Fruit fly (Drosophila melanogaster) whole organism, wandering third instar larva: ENCODE results near the gene CG1394.
A peak's percentile ranks its signal among the peaks of the same experiment; 100 is the strongest.

ENCODE experiments used
- Abd-B ChIP-seq: fragments of >200 bp; optimal IDR thresholded peaks from 2 replicates; lab custom pipeline; 2017; ENCODE audit warnings: missing biosample characterization, missing genetic modification characterization
- CG32264 ChIP-seq: fragments of 200-800 bp; sonication (Bioruptor generic); optimal IDR thresholded peaks from 2 replicates; lab custom pipeline; 2016; ENCODE audit warnings: missing biosample characterization, missing genetic modification characterization
- CG9705 ChIP-seq: fragments of 200-800 bp; sonication (Bioruptor generic); optimal IDR thresholded peaks from 2 replicates; lab custom pipeline; 2018; ENCODE audit warnings: missing biosample characterization, mild to moderate bottlenecking, missing genetic modification characterization
- CrebA ChIP-seq: fragments of 200-800 bp; sonication (Bioruptor generic); optimal IDR thresholded peaks from 2 replicates; lab custom pipeline; 2016; ENCODE audit warnings: missing biosample characterization, mild to moderate bottlenecking, missing genetic modification characterization, borderline replicate concordance
- Dfd ChIP-seq: fragments of >200 bp; optimal IDR thresholded peaks from 2 replicates; lab custom pipeline; 2017; ENCODE audit warnings: missing biosample characterization, missing genetic modification characterization
- GATAd ChIP-seq: sonication (Bioruptor generic); optimal IDR thresholded peaks from 2 replicates; lab custom pipeline; 2016; ENCODE audit warnings: missing biosample characterization, missing genetic modification characterization
- HLH106 ChIP-seq: fragments of 200-800 bp; optimal IDR thresholded peaks from 3 replicates; lab custom pipeline; 2019; ENCODE audit warnings: missing biosample characterization, mild to moderate bottlenecking, missing genetic modification characterization, moderate library complexity
- Hnf4 ChIP-seq: fragments of 200-800 bp; sonication (Bioruptor generic); optimal IDR thresholded peaks from 2 replicates; lab custom pipeline; 2016; ENCODE audit warnings: missing biosample characterization, mild to moderate bottlenecking, missing genetic modification characterization
- Hr78 ChIP-seq: fragments of >200 bp; optimal IDR thresholded peaks from 2 replicates; lab custom pipeline; 2017; ENCODE audit warnings: missing biosample characterization, missing genetic modification characterization
- Hr83 ChIP-seq: fragments of 200-300 bp; sonication (Bioruptor generic); optimal IDR thresholded peaks from 2 replicates; lab custom pipeline; 2016; ENCODE audit warnings: missing biosample characterization, mild to moderate bottlenecking, missing genetic modification characterization, moderate library complexity; ENCODE audit not compliant: poor library complexity, severe bottlenecking
- Jra ChIP-seq: sonication (Bioruptor generic); optimal IDR thresholded peaks from 2 replicates; lab custom pipeline; 2016; ENCODE audit warnings: missing biosample characterization, missing genetic modification characterization
- Mio ChIP-seq: sonication (Bioruptor generic); optimal IDR thresholded peaks from 2 replicates; lab custom pipeline; 2016; ENCODE audit warnings: missing biosample characterization, missing genetic modification characterization
- Myc ChIP-seq: fragments of >200 bp; optimal IDR thresholded peaks from 2 replicates; lab custom pipeline; 2017
- N ChIP-seq: fragments of >200 bp; optimal IDR thresholded peaks from 2 replicates; lab custom pipeline; 2018; ENCODE audit warnings: missing biosample characterization, missing external identifiers, missing genetic modification characterization
- OdsH ChIP-seq: fragments of 200-800 bp; sonication (Bioruptor generic); optimal IDR thresholded peaks from 2 replicates; lab custom pipeline; 2016; ENCODE audit warnings: missing biosample characterization, mild to moderate bottlenecking, missing genetic modification characterization
- Rel ChIP-seq, 2 experiments: fragments of 200-800 bp; sonication (Bioruptor generic) in 1 of 2; optimal IDR thresholded peaks; 2 replicates in 1 of 2; 3 replicates in 1 of 2; lab custom pipeline; 2016 to 2019; ENCODE audit warnings: mild to moderate bottlenecking in 2 of 2, missing biosample characterization in 2 of 2, missing genetic modification characterization in 2 of 2, moderate library complexity in 1 of 2
- Sp1 ChIP-seq: fragments of 200-800 bp; sonication (Bioruptor generic); optimal IDR thresholded peaks from 3 replicates; lab custom pipeline; 2019; ENCODE audit warnings: missing biosample characterization, mild to moderate bottlenecking, missing genetic modification characterization, moderate library complexity
- Vsx2 ChIP-seq: fragments of 200-300, 225-300 bp; sonication (Bioruptor generic); optimal IDR thresholded peaks from 2 replicates; lab custom pipeline; 2018; ENCODE audit warnings: missing biosample characterization, missing genetic modification characterization; ENCODE audit not compliant: partially characterized antibody
- br ChIP-seq: fragments of 200-800 bp; sonication (Bioruptor generic); optimal IDR thresholded peaks from 2 replicates; lab custom pipeline; 2016; ENCODE audit warnings: missing biosample characterization, missing genetic modification characterization
- brk ChIP-seq: fragments of 200-800 bp; sonication (Bioruptor generic); optimal IDR thresholded peaks from 2 replicates; lab custom pipeline; 2016; ENCODE audit warnings: missing biosample characterization, mild to moderate bottlenecking, missing genetic modification characterization
- dl ChIP-seq, 2 experiments: fragments of 175-275, 200-275 bp in 1 of 2; fragments of 200-275 bp in 1 of 2; sonication (Bioruptor generic); optimal IDR thresholded peaks; lab custom pipeline; 2018; ENCODE audit warnings: mild to moderate bottlenecking in 2 of 2, missing biosample characterization in 2 of 2, missing genetic modification characterization in 2 of 2, moderate library complexity in 2 of 2; ENCODE audit not compliant: partially characterized antibody in 2 of 2, insufficient read depth in 1 of 2
- dmrt93B ChIP-seq: fragments of 200-800 bp; sonication (Bioruptor generic); optimal IDR thresholded peaks from 2 replicates; lab custom pipeline; 2018; ENCODE audit warnings: missing biosample characterization, mild to moderate bottlenecking, missing genetic modification characterization
- dsf ChIP-seq: sonication (Bioruptor generic); optimal IDR thresholded peaks from 2 replicates; lab custom pipeline; 2016; ENCODE audit warnings: missing biosample characterization, missing genetic modification characterization, borderline replicate concordance
- ey ChIP-seq: fragments of 200-800 bp; sonication (Bioruptor generic); optimal IDR thresholded peaks from 2 replicates; lab custom pipeline; 2016; ENCODE audit warnings: missing biosample characterization, missing genetic modification characterization
- foxo ChIP-seq, 2 experiments: fragments of 200-800 bp; sonication (Bioruptor generic); optimal IDR thresholded peaks; 2 replicates in 1 of 2; 3 replicates in 1 of 2; lab custom pipeline; 2016 to 2017; ENCODE audit warnings: missing biosample characterization in 2 of 2, missing genetic modification characterization in 2 of 2
- fru ChIP-seq: fragments of 200-800 bp; sonication (Bioruptor generic); optimal IDR thresholded peaks from 3 replicates; lab custom pipeline; 2016; ENCODE audit warnings: missing biosample characterization, mild to moderate bottlenecking, missing genetic modification characterization
- h ChIP-seq: fragments of 200-800 bp; sonication (Bioruptor generic); optimal IDR thresholded peaks from 3 replicates; lab custom pipeline; 2016; ENCODE audit warnings: missing biosample characterization, mild to moderate bottlenecking, missing genetic modification characterization
- jim ChIP-seq: fragments of 175-275, 200-325 bp; sonication (Bioruptor generic); optimal IDR thresholded peaks from 2 replicates; lab custom pipeline; 2016; ENCODE audit warnings: missing biosample characterization, mild to moderate bottlenecking, missing genetic modification characterization
- lola ChIP-seq: fragments of >200 bp; optimal IDR thresholded peaks from 2 replicates; lab custom pipeline; 2017; ENCODE audit warnings: missing biosample characterization, missing genetic modification characterization
- pan ChIP-seq: fragments of >200 bp; optimal IDR thresholded peaks from 2 replicates; lab custom pipeline; 2017
- psq ChIP-seq: fragments of 200-800 bp; sonication (Bioruptor generic); optimal IDR thresholded peaks from 3 replicates; lab custom pipeline; 2017; ENCODE audit warnings: missing biosample characterization, mild to moderate bottlenecking, missing genetic modification characterization, moderate library complexity
- rgr ChIP-seq: fragments of 200-800 bp; sonication (Bioruptor generic); optimal IDR thresholded peaks from 3 replicates; lab custom pipeline; 2016; ENCODE audit warnings: missing biosample characterization, mild to moderate bottlenecking, missing genetic modification characterization
- sage ChIP-seq: fragments of 200-800 bp; sonication (Bioruptor generic); optimal IDR thresholded peaks from 2 replicates; lab custom pipeline; 2016; ENCODE audit warnings: missing biosample characterization, mild to moderate bottlenecking, missing genetic modification characterization
- sv ChIP-seq: fragments of 200-800 bp; sonication (Bioruptor generic); optimal IDR thresholded peaks from 3 replicates; lab custom pipeline; 2016; ENCODE audit warnings: missing biosample characterization, missing genetic modification characterization
- tai ChIP-seq: sonication (Bioruptor generic); optimal IDR thresholded peaks from 2 replicates; lab custom pipeline; 2016; ENCODE audit warnings: missing biosample characterization, missing genetic modification characterization
- usp ChIP-seq: fragments of >200 bp; optimal IDR thresholded peaks from 2 replicates; lab custom pipeline; 2017; ENCODE audit warnings: missing biosample characterization, missing genetic modification characterization
- woc ChIP-seq: sonication (Bioruptor generic); optimal IDR thresholded peaks from 2 replicates; lab custom pipeline; 2016; ENCODE audit warnings: missing biosample characterization, mild to moderate bottlenecking, missing genetic modification characterization

The CG1394 gene

dm6 chrX:11140163-11140562 is 30.3 kb downstream of the CG1394 start, which contains the start of gene ssp7:
Gene ssp7 (minus strand): TSS chrX:11140263.
- TF ChIP-seq Hr83 (GFP tag; lab: Kevin White, UChicago), result no peak
- no peak for TF ChIP-seq usp (GFP tag; lab: Kevin White, UChicago)
- no peak for TF ChIP-seq OdsH (GFP tag; lab: Kevin White, UChicago)
- TF ChIP-seq, all 38 proteins: peak for 0

dm6 chrX:11137566-11138186 is 32.8 kb downstream of the CG1394 start, which contains the start of gene CDK2AP1:
Gene CDK2AP1 (plus strand): TSS chrX:11137859.
- no peak for TF ChIP-seq Vsx2
- no peak for TF ChIP-seq jim (GFP tag; lab: Kevin White, UChicago)
- TF ChIP-seq ey, result no peak
- peak; percentile 25 for TF ChIP-seq HLH106 (tag; lab: Kevin White, UChicago)
- peak; percentile 75 for TF ChIP-seq Hr78
- TF ChIP-seq h (GFP tag; lab: Kevin White, UChicago), result peak; percentile 5
- TF ChIP-seq pan (lab: Kevin White, UChicago), result no peak
- TF ChIP-seq usp (GFP tag; lab: Kevin White, UChicago), result no peak
- no peak for TF ChIP-seq Hr83 (GFP tag; lab: Kevin White, UChicago)
- no peak for TF ChIP-seq dsf
- no peak for TF ChIP-seq sage (GFP tag; lab: Kevin White, UChicago)
- TF ChIP-seq lola (GFP tag; lab: Kevin White, UChicago), result no peak
- TF ChIP-seq GATAd (GFP tag; lab: Kevin White, UChicago), result no peak
- TF ChIP-seq foxo (GFP tag; optimal IDR thresholded peaks at IDR 0.05; lab: Kevin White, UChicago), result no peak
- no peak for TF ChIP-seq Rel (GFP tag; optimal IDR thresholded peaks at IDR 0.05; lab: Kevin White, UChicago)
- peak; percentile 15 for TF ChIP-seq Rel (tag; optimal IDR thresholded peaks at IDR 0.05; lab: Kevin White, UChicago)
- no peak for TF ChIP-seq psq (GFP tag; lab: Kevin White, UChicago)
- no peak for TF ChIP-seq Jra
- no peak for TF ChIP-seq CG9705 (GFP tag; lab: Kevin White, UChicago)
- no peak for TF ChIP-seq Myc
- no peak for TF ChIP-seq Dfd (GFP tag; lab: Kevin White, UChicago)
- no peak for TF ChIP-seq CG32264 (GFP tag; lab: Kevin White, UChicago)
- peak; percentile 53 for TF ChIP-seq woc (GFP tag; lab: Kevin White, UChicago)
- TF ChIP-seq Abd-B (GFP tag; lab: Kevin White, UChicago), result no peak
- TF ChIP-seq Sp1, result no peak
- no peak for TF ChIP-seq Hnf4 (GFP tag; lab: Kevin White, UChicago)
- no peak for TF ChIP-seq rgr (GFP tag; lab: Kevin White, UChicago)
- TF ChIP-seq tai (GFP tag; lab: Kevin White, UChicago), result no peak
- TF ChIP-seq sv (GFP tag; lab: Kevin White, UChicago), result no peak
- TF ChIP-seq br (GFP tag; lab: Kevin White, UChicago), result no peak
- no peak for TF ChIP-seq Mio (GFP tag; lab: Kevin White, UChicago)
- TF ChIP-seq N, result peak; percentile 82

- TF ChIP-seq foxo (GFP tag; optimal IDR thresholded peaks at IDR 0.05; lab: Kevin White, UChicago), result peak in 1 of 2 experiments; percentile 56
- TF ChIP-seq HLH106 (tag; lab: Kevin White, UChicago), result peak; percentile 38
- TF ChIP-seq usp (GFP tag; lab: Kevin White, UChicago), result no peak
- TF ChIP-seq Hr83 (GFP tag; lab: Kevin White, UChicago), result no peak
- TF ChIP-seq Myc, result peak; percentile 25
- no peak for TF ChIP-seq brk (GFP tag; lab: Kevin White, UChicago)
- no peak for TF ChIP-seq ey
- no peak for TF ChIP-seq Rel (GFP tag; optimal IDR thresholded peaks at IDR 0.05; lab: Kevin White, UChicago)
- peak; percentile 22 for TF ChIP-seq Rel (tag; optimal IDR thresholded peaks at IDR 0.05; lab: Kevin White, UChicago)
- no peak for TF ChIP-seq Vsx2
- no peak for TF ChIP-seq woc (GFP tag; lab: Kevin White, UChicago)
- TF ChIP-seq sage (GFP tag; lab: Kevin White, UChicago), result no peak
- peak; percentile 51 for TF ChIP-seq rgr (GFP tag; lab: Kevin White, UChicago)
- no peak for TF ChIP-seq Hr78
- TF ChIP-seq Dfd (GFP tag; lab: Kevin White, UChicago), result no peak
- TF ChIP-seq psq (GFP tag; lab: Kevin White, UChicago), result no peak
- no peak for TF ChIP-seq jim (GFP tag; lab: Kevin White, UChicago)
- TF ChIP-seq CrebA (GFP tag; lab: Kevin White, UChicago), result no peak
- no peak for TF ChIP-seq CG9705 (GFP tag; lab: Kevin White, UChicago)
- no peak for TF ChIP-seq Mio (GFP tag; lab: Kevin White, UChicago)
- peak; percentile 28 for TF ChIP-seq N
- peak; percentile 21 for TF ChIP-seq br (GFP tag; lab: Kevin White, UChicago)
- no peak for TF ChIP-seq CG32264 (GFP tag; lab: Kevin White, UChicago)
- TF ChIP-seq fru (GFP tag; lab: Kevin White, UChicago), result peak; percentile 36
- no peak for TF ChIP-seq dl (GFP tag; optimal IDR thresholded peaks at IDR 0.05; lab: Kevin White, UChicago; ENCODE audit: insufficient read depth in 1 of 2, partially characterized antibody in 2 of 2)
- no peak for TF ChIP-seq Jra
- TF ChIP-seq lola (GFP tag; lab: Kevin White, UChicago), result no peak
- no peak for TF ChIP-seq dsf
- TF ChIP-seq OdsH (GFP tag; lab: Kevin White, UChicago), result no peak
- no peak for TF ChIP-seq Hnf4 (GFP tag; lab: Kevin White, UChicago)
- no peak for TF ChIP-seq h (GFP tag; lab: Kevin White, UChicago)
- no peak for TF ChIP-seq Abd-B (GFP tag; lab: Kevin White, UChicago)
- TF ChIP-seq dmrt93B, result no peak
- TF ChIP-seq, all 38 proteins: peak for 8
Measured at dm6 chrX:11136587-11137512, 33.6 kb downstream of the CG1394 start, which contains the start of gene Klp10A. Gene Klp10A (minus strand): TSS chrX:11137118.
